Worm (Caenorhabditis elegans): ENCODE measurements around the gene Y59E1A.4.

Gene Y59E1A.4

DNA sequence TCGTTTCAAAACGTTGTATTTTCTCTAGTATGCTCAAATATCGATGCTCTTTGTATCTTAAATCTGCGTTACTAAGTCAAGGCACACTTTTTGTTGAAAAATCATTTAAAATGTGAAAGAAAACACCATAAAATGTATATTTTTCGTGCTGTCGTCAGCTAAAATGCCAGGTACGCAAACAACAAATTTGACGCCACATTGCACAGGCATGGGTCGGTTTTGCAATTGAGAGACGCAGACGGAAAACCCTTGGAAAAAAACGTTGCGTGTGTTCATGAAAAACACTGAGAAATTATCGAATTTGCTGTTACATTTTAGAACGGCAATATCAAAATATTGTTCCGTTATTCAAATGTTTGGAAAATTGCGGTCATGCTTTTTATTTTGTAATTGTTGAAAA, 25.0 kb upstream of the Y59E1A.4 start:
- TF ChIP-seq hlh-17 (GFP tag; optimal IDR thresholded peaks at IDR 0.05; ENCODE audit: borderline replicate concordance) (no peak), swsn-7 (tag; optimal IDR thresholded peaks at IDR 0.05) (peak; percentile 63), nhr-47 (tag; optimal IDR thresholded peaks at IDR 0.05) (peak; percentile 78), F16B12.6 (tag; optimal IDR thresholded peaks at IDR 0.05) (peak; percentile 96), dpl-1 (GFP tag; optimal IDR thresholded peaks at IDR 0.05) (peak; percentile 18 to 61 (median 60)), dsc-1 (tag; optimal IDR thresholded peaks at IDR 0.05) (peak; percentile 49), ets-5 (GFP tag; IDR thresholded peaks at IDR 0.05) (no peak), C16A3.4 (tag; optimal IDR thresholded peaks at IDR 0.05) (peak; percentile 34), unc-86 (tag; optimal IDR thresholded peaks at IDR 0.05) (peak; percentile 21), unc-130 (tag; optimal IDR thresholded peaks at IDR 0.05) (peak; percentile 30), nhr-19 (GFP tag; conservative IDR thresholded peaks at IDR 0.05) (peak; percentile 62), irx-1 (tag; optimal IDR thresholded peaks at IDR 0.05) (peak; percentile 39), ama-1 (optimal IDR thresholded peaks at IDR 0.05) (no peak), lir-3 (tag; optimal IDR thresholded peaks at IDR 0.05; ENCODE audit: poor library complexity) (no peak), grh-1 (GFP tag; IDR thresholded peaks at IDR 0.05) (0 out of 2 replicates have a peak, but pooled peaks have one; percentile 12), aly-2 (tag; optimal IDR thresholded peaks at IDR 0.05) (no peak), lin-39 (tag; optimal IDR thresholded peaks at IDR 0.05) (peak; percentile 4), ceh-82 (tag; optimal IDR thresholded peaks at IDR 0.05) (peak; percentile 38 to 78 (median 69)), lsy-2 (tag; optimal IDR thresholded peaks at IDR 0.05) (peak; percentile 45 to 69), xbp-1 (tag; optimal IDR thresholded peaks at IDR 0.05) (peak; percentile 66), vab-15 (tag; optimal IDR thresholded peaks at IDR 0.05) (no peak), nhr-90 (tag; optimal IDR thresholded peaks at IDR 0.05; ENCODE audit: poor library complexity) (peak; percentile 36), sup-37 (GFP tag; optimal IDR thresholded peaks at IDR 0.05) (peak; percentile 4), nhr-20 (tag; optimal IDR thresholded peaks at IDR 0.05) (peak; percentile 48), fos-1 (tag; optimal IDR thresholded peaks at IDR 0.05) (peak; percentile 40), jun-1 (tag; optimal IDR thresholded peaks at IDR 0.05) (peak; percentile 48), fkh-8 (tag; optimal IDR thresholded peaks at IDR 0.05) (peak; percentile 31), rnt-1 (tag; optimal IDR thresholded peaks at IDR 0.05) (peak; percentile 82), elt-2 (tag; optimal IDR thresholded peaks at IDR 0.05) (no peak), lin-35 (GFP tag; optimal IDR thresholded peaks at IDR 0.05) (peak; percentile 17 to 73), nhr-85 (tag) (peak; percentile 77), mep-1 (tag; optimal IDR thresholded peaks at IDR 0.05) (peak; percentile 62), skn-1 (tag; optimal IDR thresholded peaks at IDR 0.05) (peak; percentile 92), nhr-71 (tag; optimal IDR thresholded peaks at IDR 0.05) (peak; percentile 69), tbx-2 (tag; optimal IDR thresholded peaks at IDR 0.05) (peak; percentile 60), snpc-4 (tag; optimal IDR thresholded peaks at IDR 0.05) (peak; percentile 47), lin-14 (GFP tag; optimal IDR thresholded peaks at IDR 0.05) (peak; percentile 84), mdl-1 (tag; optimal IDR thresholded peaks at IDR 0.05) (peak in 1 of 2 experiments; percentile 64), efl-1 (optimal IDR thresholded peaks at IDR 0.05) (peak; percentile 56 to 62), efl-1 (GFP tag; optimal IDR thresholded peaks at IDR 0.05 in 1 of 2) (peak; percentile 41 to 96), egl-13 (tag; optimal IDR thresholded peaks at IDR 0.05) (no peak), nhr-77 (tag; optimal IDR thresholded peaks at IDR 0.05) (no peak), ceh-90 (tag; optimal IDR thresholded peaks at IDR 0.05) (no peak), snu-23 (GFP tag; optimal IDR thresholded peaks at IDR 0.05) (peak; percentile 74)

DNA sequence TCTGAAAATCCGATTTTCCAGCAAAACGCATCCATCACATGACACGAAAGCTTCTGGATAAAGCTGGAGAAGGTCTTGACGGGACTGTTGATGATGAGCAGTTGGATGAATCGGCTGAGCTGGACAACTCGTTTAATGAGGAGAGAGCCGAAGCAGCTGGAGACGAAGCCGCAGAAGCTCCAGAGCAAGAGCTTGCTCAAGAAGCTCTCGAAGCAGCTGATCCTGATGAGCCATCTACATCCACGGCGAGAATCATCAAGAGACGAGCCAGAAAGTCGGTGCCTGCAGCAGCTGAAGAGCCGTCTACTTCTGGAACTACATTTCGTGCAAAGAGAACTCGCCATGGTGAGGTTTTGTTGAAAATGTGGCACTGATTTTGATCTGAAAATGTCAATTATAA, 24.6 kb upstream of the Y59E1A.4 start:
- no peak for TF ChIP-seq nhr-237 (tag; optimal IDR thresholded peaks at IDR 0.05)
- TF ChIP-seq nhr-76 (tag; optimal IDR thresholded peaks at IDR 0.05) = no peak
- TF ChIP-seq nhr-77 (tag; optimal IDR thresholded peaks at IDR 0.05) = no peak
- no peak for TF ChIP-seq ceh-8 (GFP tag; optimal IDR thresholded peaks at IDR 0.05)
- no peak for TF ChIP-seq ceh-82 (tag; optimal IDR thresholded peaks at IDR 0.05)
- no peak for TF ChIP-seq blmp-1 (tag; optimal IDR thresholded peaks at IDR 0.05)
- TF ChIP-seq rnt-1 (tag; optimal IDR thresholded peaks at IDR 0.05) = no peak
- TF ChIP-seq F16B12.6 (tag; optimal IDR thresholded peaks at IDR 0.05) = no peak
- TF ChIP-seq nhr-12 (tag; optimal IDR thresholded peaks at IDR 0.05) = no peak
- TF ChIP-seq nhr-19 (GFP tag; conservative IDR thresholded peaks at IDR 0.05) = no peak
- TF ChIP-seq egl-13 (tag; optimal IDR thresholded peaks at IDR 0.05) = no peak
- no peak for TF ChIP-seq fos-1 (tag; optimal IDR thresholded peaks at IDR 0.05)
- no peak for TF ChIP-seq tbx-2 (tag; optimal IDR thresholded peaks at IDR 0.05)
- TF ChIP-seq ztf-11 (tag; optimal IDR thresholded peaks at IDR 0.05) = no peak
- TF ChIP-seq elt-2 (tag; optimal IDR thresholded peaks at IDR 0.05) = no peak
- no peak for TF ChIP-seq lir-3 (tag; optimal IDR thresholded peaks at IDR 0.05; ENCODE audit: poor library complexity)
- TF ChIP-seq snu-23 (GFP tag; optimal IDR thresholded peaks at IDR 0.05) = no peak
- TF ChIP-seq lin-15B (tag; optimal IDR thresholded peaks at IDR 0.05) = no peak
- no peak for TF ChIP-seq dsc-1 (tag; optimal IDR thresholded peaks at IDR 0.05)
